Worm (Caenorhabditis elegans): ENCODE measurements around the gene rmd-6.

Gene rmd-6

DNA sequence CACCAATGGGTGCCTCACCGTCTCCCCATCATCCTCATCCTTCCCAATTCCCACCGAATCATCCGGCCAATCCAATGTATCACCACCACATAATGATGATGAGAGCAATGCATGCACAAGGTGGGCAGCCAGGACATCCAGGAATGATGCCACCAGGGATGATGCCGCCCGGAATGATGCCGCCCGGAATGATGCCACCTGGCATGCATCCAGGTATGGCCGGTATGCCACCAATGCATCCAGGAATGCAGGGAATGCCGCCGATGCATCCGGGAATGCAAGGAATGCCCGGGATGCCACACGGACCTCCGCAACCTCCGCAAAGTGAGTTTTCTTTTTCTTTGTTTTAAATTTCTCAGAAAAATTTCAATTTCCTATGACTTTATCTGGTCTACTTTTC, 17.1 kb downstream of the rmd-6 start:
- TF ChIP-seq zip-4 (GFP tag; optimal IDR thresholded peaks at IDR 0.05): no peak
- TF ChIP-seq sup-37 (GFP tag; optimal IDR thresholded peaks at IDR 0.05): no peak
- no peak for TF ChIP-seq snpc-4 (tag; optimal IDR thresholded peaks at IDR 0.05)
- no peak for TF ChIP-seq unc-30 (tag; optimal IDR thresholded peaks at IDR 0.05)
- TF ChIP-seq tlp-1 (tag; optimal IDR thresholded peaks at IDR 0.05): no peak
- TF ChIP-seq Y116A8C.19 (tag; optimal IDR thresholded peaks at IDR 0.05; ENCODE audit: borderline replicate concordance): no peak
- TF ChIP-seq fkh-8 (tag; optimal IDR thresholded peaks at IDR 0.05): no peak
- TF ChIP-seq ztf-11 (tag; optimal IDR thresholded peaks at IDR 0.05): no peak
- TF ChIP-seq nhr-85 (tag): no peak
- TF ChIP-seq lin-13 (GFP tag; optimal IDR thresholded peaks at IDR 0.05): no peak
- TF ChIP-seq mep-1 (tag; optimal IDR thresholded peaks at IDR 0.05): no peak
- no peak for TF ChIP-seq nhr-237 (tag; optimal IDR thresholded peaks at IDR 0.05)
- TF ChIP-seq ces-1 (GFP tag; optimal IDR thresholded peaks at IDR 0.05): no peak
- no peak for TF ChIP-seq jun-1 (tag; optimal IDR thresholded peaks at IDR 0.05)
- no peak for TF ChIP-seq mdl-1 (tag; optimal IDR thresholded peaks at IDR 0.05)
- no peak for TF ChIP-seq egl-27 (tag; optimal IDR thresholded peaks at IDR 0.05)
- no peak for TF ChIP-seq alr-1 (tag; optimal IDR thresholded peaks at IDR 0.05; ENCODE audit: borderline replicate concordance)
- no peak for TF ChIP-seq hpl-2 (GFP tag; optimal IDR thresholded peaks at IDR 0.05)
- no peak for TF ChIP-seq nhr-11 (tag; optimal IDR thresholded peaks at IDR 0.05)

DNA sequence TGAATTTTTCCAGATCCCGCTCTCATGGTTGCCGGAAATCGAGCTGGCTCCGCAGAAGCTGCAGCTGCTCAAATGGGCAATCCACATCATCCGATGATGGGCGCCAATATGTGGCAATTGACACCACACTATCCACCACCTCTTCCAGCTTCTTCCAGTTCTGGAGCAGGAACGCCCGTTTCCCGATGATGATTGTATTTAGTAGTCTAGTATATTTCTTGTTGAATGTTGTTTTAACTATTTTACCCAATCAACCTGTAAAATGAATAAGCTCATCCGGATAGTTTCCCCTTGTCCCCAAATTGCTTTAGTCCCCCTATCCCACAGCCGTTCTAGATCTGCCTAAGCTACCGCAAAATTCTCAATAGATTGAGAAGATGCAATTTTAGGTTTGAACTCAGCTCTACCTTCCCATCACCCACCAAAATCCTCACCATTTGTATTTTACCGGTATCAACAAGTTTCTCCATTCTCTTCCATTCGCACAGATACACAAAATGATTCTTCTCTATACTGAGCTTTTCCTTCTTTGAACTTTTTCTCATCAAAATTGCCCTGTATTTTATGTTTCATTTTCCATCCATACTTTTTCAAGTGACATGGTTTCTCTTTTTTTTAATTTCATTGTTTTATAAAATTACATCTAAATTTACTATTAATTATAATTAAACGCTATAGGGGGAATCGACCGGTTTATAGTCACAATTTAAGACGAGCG, 17.8 kb downstream of the rmd-6 start:
- TF ChIP-seq swsn-7 (tag; optimal IDR thresholded peaks at IDR 0.05) (no peak), efl-1 (optimal IDR thresholded peaks at IDR 0.05) (no peak), efl-1 (GFP tag; optimal IDR thresholded peaks at IDR 0.05 in 1 of 2) (peak in 1 of 2 experiments; percentile 80), aly-2 (tag; optimal IDR thresholded peaks at IDR 0.05) (peak; percentile 43)

ce11 chrIV:5086961-5087326, 18.3 kb downstream of the rmd-6 start:
- TF ChIP-seq elt-2 (tag; optimal IDR thresholded peaks at IDR 0.05) (no peak), swsn-7 (tag; optimal IDR thresholded peaks at IDR 0.05) (no peak), unc-62 (GFP tag; optimal IDR thresholded peaks at IDR 0.05) (no peak), ets-5 (GFP tag; IDR thresholded peaks at IDR 0.05) (no peak), grh-1 (GFP tag; IDR thresholded peaks at IDR 0.05) (no peak), mdl-1 (tag; optimal IDR thresholded peaks at IDR 0.05) (no peak), lin-35 (GFP tag; optimal IDR thresholded peaks at IDR 0.05) (no peak)

ce11 chrIV:5088814-5089322, 20.2 kb downstream of the rmd-6 start, which contains the start of gene ivd-1:
Gene ivd-1, minus strand, starts transcription at chrIV:5088864.
- TF ChIP-seq fkh-8 (tag; optimal IDR thresholded peaks at IDR 0.05): no peak
- no peak for TF ChIP-seq elt-2 (tag; optimal IDR thresholded peaks at IDR 0.05)
- TF ChIP-seq F16B12.6 (tag; optimal IDR thresholded peaks at IDR 0.05): no peak
- no peak for TF ChIP-seq snpc-4 (tag; optimal IDR thresholded peaks at IDR 0.05)
- no peak for TF ChIP-seq lin-39 (tag; optimal IDR thresholded peaks at IDR 0.05)
- no peak for TF ChIP-seq isw-1 (GFP tag; IDR thresholded peaks at IDR 0.05)
- TF ChIP-seq hpl-2 (GFP tag; optimal IDR thresholded peaks at IDR 0.05): no peak
- no peak for TF ChIP-seq nhr-12 (tag; optimal IDR thresholded peaks at IDR 0.05)
- no peak for TF ChIP-seq hlh-4 (tag; optimal IDR thresholded peaks at IDR 0.05)
- TF ChIP-seq sptf-1 (tag; optimal IDR thresholded peaks at IDR 0.05): no peak
- TF ChIP-seq rnt-1 (tag; optimal IDR thresholded peaks at IDR 0.05): peak; percentile 24
- no peak for TF ChIP-seq C16A3.4 (tag; optimal IDR thresholded peaks at IDR 0.05)
- no peak for TF ChIP-seq grh-1 (GFP tag; IDR thresholded peaks at IDR 0.05)
- TF ChIP-seq egl-13 (tag; optimal IDR thresholded peaks at IDR 0.05): no peak
- TF ChIP-seq nhr-76 (tag; optimal IDR thresholded peaks at IDR 0.05): no peak
- TF ChIP-seq egl-27 (tag; optimal IDR thresholded peaks at IDR 0.05): no peak
- TF ChIP-seq snu-23 (GFP tag; optimal IDR thresholded peaks at IDR 0.05): peak; percentile 31
- TF ChIP-seq nhr-90 (tag; optimal IDR thresholded peaks at IDR 0.05; ENCODE audit: poor library complexity): no peak
- TF ChIP-seq nhr-20 (tag; optimal IDR thresholded peaks at IDR 0.05): peak; percentile 72
- TF ChIP-seq C04F5.9 (tag; optimal IDR thresholded peaks at IDR 0.05): no peak
- no peak for TF ChIP-seq ceh-8 (GFP tag; optimal IDR thresholded peaks at IDR 0.05)
- peak in 1 of 2 experiments; percentile 39 for TF ChIP-seq lin-35 (GFP tag; optimal IDR thresholded peaks at IDR 0.05)
- TF ChIP-seq lir-3 (tag; optimal IDR thresholded peaks at IDR 0.05; ENCODE audit: poor library complexity): peak; percentile 28
- TF ChIP-seq ztf-4 (tag; optimal IDR thresholded peaks at IDR 0.05): no peak
- no peak for TF ChIP-seq alr-1 (tag; optimal IDR thresholded peaks at IDR 0.05; ENCODE audit: borderline replicate concordance)
- no peak for TF ChIP-seq skn-1 (tag; optimal IDR thresholded peaks at IDR 0.05)
- peak in 1 of 2 experiments; percentile 46 for TF ChIP-seq lsy-2 (tag; optimal IDR thresholded peaks at IDR 0.05)
